Worm (Caenorhabditis elegans): ENCODE data around the gene C24D10.2.
"Not testable (repeated sequence)": the region's sequence is repeated elsewhere in the genome, so short reads cannot be mapped to it uniquely, and the experiment has no call there.

DNA sequence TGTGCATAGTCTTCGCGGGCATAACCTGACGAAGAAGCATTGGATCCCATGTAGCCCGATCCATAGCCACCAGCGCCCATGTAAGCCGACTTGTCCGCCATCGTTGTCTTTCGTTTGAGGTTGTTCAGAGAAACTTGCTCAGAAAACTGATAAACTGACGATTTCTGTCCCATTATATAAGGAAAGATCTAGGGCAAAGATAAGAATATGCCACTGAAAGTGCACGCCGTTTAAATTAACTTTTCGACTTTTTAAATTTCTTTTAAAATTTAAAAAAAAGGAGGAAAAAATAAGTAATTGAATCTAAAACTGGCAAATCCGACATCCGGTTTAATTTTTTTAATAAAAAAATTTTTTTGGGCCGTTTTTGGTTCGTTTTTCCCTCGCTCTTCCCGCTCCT is 2.5 kb downstream of the C24D10.2 start, which contains the start of gene nspd-6:
- not testable (repeated sequence) for TF ChIP-seq snpc-4 (GFP tag; optimal IDR thresholded peaks at IDR 0.05); snpc-4 (tag; optimal IDR thresholded peaks at IDR 0.05); lin-35 (GFP tag; optimal IDR thresholded peaks at IDR 0.05); ama-1 (optimal IDR thresholded peaks at IDR 0.05); ama-1 (GFP tag; optimal IDR thresholded peaks at IDR 0.05); sdz-38 (tag; optimal IDR thresholded peaks at IDR 0.05); zim-3 (tag; optimal IDR thresholded peaks at IDR 0.05); ztf-3 (GFP tag; optimal IDR thresholded peaks at IDR 0.05); ztf-18 (tag; optimal IDR thresholded peaks at IDR 0.05); D2030.7 (GFP tag; IDR thresholded peaks at IDR 0.05); F23B12.7 (tag; optimal IDR thresholded peaks at IDR 0.05; ENCODE audit: insufficient read depth); nfya-1 (tag; optimal IDR thresholded peaks at IDR 0.05; ENCODE audit: borderline replicate concordance, insufficient read depth); let-607 (tag; optimal IDR thresholded peaks at IDR 0.05)

Measured in whole organism, young adult.